Fruit fly (Drosophila melanogaster) whole organism, adult: ENCODE data around the gene CkIIalpha-i1.

Experiments
- CG11617 ChIP-seq: fragments of 200-800 bp; sonication (Bioruptor generic); optimal IDR thresholded peaks from 2 replicates; lab custom pipeline; 2017; ENCODE audit warnings: mild to moderate bottlenecking, missing biosample characterization, missing genetic modification reagents, missing genetic modification characterization
- CG12768 ChIP-seq: fragments of 200-800 bp; sonication (Bioruptor generic); optimal IDR thresholded peaks from 2 replicates; lab custom pipeline; 2017; ENCODE audit warnings: missing biosample characterization, missing genetic modification characterization, mild to moderate bottlenecking, moderate library complexity, missing genetic modification reagents
- CG14711 ChIP-seq: fragments of 200-800 bp; sonication (Bioruptor generic); optimal IDR thresholded peaks from 2 replicates; lab custom pipeline; 2018; ENCODE audit warnings: missing biosample characterization, mild to moderate bottlenecking, missing genetic modification characterization, moderate library complexity
- CG33017 ChIP-seq: fragments of 200-800 bp; sonication (Bioruptor generic); optimal IDR thresholded peaks from 2 replicates; lab custom pipeline; 2018; ENCODE audit warnings: missing biosample characterization, mild to moderate bottlenecking, missing genetic modification characterization, moderate library complexity
- CG5204 ChIP-seq: fragments of 200-800 bp; sonication (Bioruptor generic); optimal IDR thresholded peaks from 2 replicates; lab custom pipeline; 2016; ENCODE audit warnings: missing biosample characterization, missing genetic modification characterization
- CG7101 ChIP-seq: fragments of 200-800 bp; sonication (Bioruptor generic); optimal IDR thresholded peaks from 2 replicates; lab custom pipeline; 2018; ENCODE audit warnings: missing biosample characterization, mild to moderate bottlenecking, missing genetic modification characterization, moderate library complexity
- Hr96 ChIP-seq: fragments of 200-800 bp; sonication (Bioruptor generic); optimal IDR thresholded peaks from 2 replicates; lab custom pipeline; 2016; ENCODE audit warnings: missing biosample characterization, missing genetic modification characterization
- Mnt ChIP-seq: fragments of 200-800 bp; sonication (Bioruptor generic); optimal IDR thresholded peaks from 2 replicates; lab custom pipeline; 2016; ENCODE audit warnings: missing biosample characterization, mild to moderate bottlenecking, missing genetic modification characterization
- bab1 ChIP-seq: fragments of 200-800 bp; sonication (Bioruptor generic); optimal IDR thresholded peaks from 3 replicates; lab custom pipeline; 2019; ENCODE audit warnings: missing biosample characterization, mild to moderate bottlenecking, missing genetic modification characterization, moderate library complexity
- cic ChIP-seq: fragments of 200-800 bp; sonication (Bioruptor generic); optimal IDR thresholded peaks from 2 replicates; lab custom pipeline; 2017; ENCODE audit warnings: missing biosample characterization, mild to moderate bottlenecking, missing genetic modification characterization, moderate library complexity
- kay ChIP-seq: fragments of 200-800 bp; sonication (Bioruptor generic); peaks from one replicate; lab custom pipeline; 2016; ENCODE audit warnings: missing biosample characterization, missing genetic modification characterization, borderline replicate concordance
- tj ChIP-seq: fragments of 200-800 bp; sonication (Bioruptor generic); optimal IDR thresholded peaks from 3 replicates; lab custom pipeline; 2017; ENCODE audit warnings: missing biosample characterization, mild to moderate bottlenecking, missing genetic modification characterization, moderate library complexity

dm6 chr3L:15785368-15785767 is 31.4 kb upstream of the CkIIalpha-i1 start:
- TF ChIP-seq CG33017 (tag; lab: Kevin White, UChicago) (no peak), bab1 (GFP tag; lab: Kevin White, UChicago) (no peak), CG12768 (GFP tag; lab: Kevin White, UChicago) (no peak), CG5204 (no peak), CG14711 (tag; lab: Kevin White, UChicago) (no peak), CG7101 (tag; lab: Kevin White, UChicago) (no peak), Hr96 (GFP tag; lab: Kevin White, UChicago) (no peak), cic (GFP tag; lab: Kevin White, UChicago) (no peak), kay (no peak), Mnt (GFP tag; lab: Kevin White, UChicago) (no peak), tj (GFP tag; lab: Kevin White, UChicago) (no peak), CG11617 (GFP tag; lab: Kevin White, UChicago) (no peak)
